Worm (Caenorhabditis elegans) whole organism, L4 larva: ENCODE measurements around the gene ent-2.

Experiments
- D1046.2 ChIP-seq: fragments of 200-800 bp; sonication (Bioruptor generic); IDR thresholded peaks from 2 replicates; pipeline ENCODE4 v1.3.6; 2022; ENCODE audit warnings: missing genetic modification characterization, missing compliant biosample characterization
- R02D3.7 ChIP-seq: fragments of 150-350 bp; sonication (generic microtip); optimal IDR thresholded peaks from 3 replicates; lab custom pipeline; 2014; ENCODE audit warnings: missing biosample characterization, missing genetic modification characterization
- T20F7.1 ChIP-seq: fragments of 200-800 bp; sonication (Bioruptor generic); optimal IDR thresholded peaks from 2 replicates; lab custom pipeline; 2018; ENCODE audit warnings: mild to moderate bottlenecking, missing genetic modification characterization, missing compliant biosample characterization
- aha-1 ChIP-seq: fragments of 150-350 bp; peaks from one replicate; lab custom pipeline; 2014; ENCODE audit warnings: missing biosample characterization, missing genetic modification characterization
- ceh-32 ChIP-seq: sonication (generic microtip); optimal IDR thresholded peaks from 2 replicates; lab custom pipeline; 2016; ENCODE audit warnings: mild to moderate bottlenecking, missing genetic modification characterization, missing compliant biosample characterization; ENCODE audit not compliant: poor library complexity
- ceh-82 ChIP-seq: sonication (generic microtip); optimal IDR thresholded peaks from 2 replicates; lab custom pipeline; 2017; ENCODE audit warnings: missing biosample characterization, missing genetic modification characterization
- ces-1 ChIP-seq: fragments of 150-350 bp; sonication (generic microtip); optimal IDR thresholded peaks from 4 replicates; lab custom pipeline; 2014; ENCODE audit warnings: missing biosample characterization, missing genetic modification reagents, missing genetic modification characterization
- ctbp-1 ChIP-seq: fragments of 200-800 bp; sonication (Bioruptor generic); IDR thresholded peaks from 2 replicates; pipeline ENCODE4 v1.3.6; 2022; ENCODE audit warnings: missing genetic modification reagents, missing genetic modification characterization, missing compliant biosample characterization
- daf-8 ChIP-seq: fragments of 200-800 bp; sonication (Bioruptor generic); IDR thresholded peaks from 2 replicates; pipeline ENCODE4 v1.3.6; 2022; ENCODE audit warnings: missing genetic modification characterization, missing compliant biosample characterization
- dmd-8 ChIP-seq: fragments of 200-800 bp; sonication (Bioruptor generic); IDR thresholded peaks from 2 replicates; pipeline ENCODE4 v1.3.6; 2022; ENCODE audit warnings: missing genetic modification characterization, missing compliant biosample characterization
- dve-1 ChIP-seq: sonication (generic microtip); optimal IDR thresholded peaks from 2 replicates; lab custom pipeline; 2017; ENCODE audit warnings: antibody characterized with exemption, mild to moderate bottlenecking, missing genetic modification characterization, missing compliant biosample characterization; ENCODE audit not compliant: insufficient read depth
- fkh-10 ChIP-seq: fragments of 150-350 bp; optimal IDR thresholded peaks from 2 replicates; lab custom pipeline; 2014; ENCODE audit warnings: missing biosample characterization, missing genetic modification reagents, missing genetic modification characterization
- fos-1 ChIP-seq: fragments of 150-350 bp; optimal IDR thresholded peaks from 2 replicates; lab custom pipeline; 2014; ENCODE audit warnings: missing biosample characterization, missing genetic modification characterization
- hlh-30 ChIP-seq: sonication (generic microtip); optimal IDR thresholded peaks from 2 replicates; lab custom pipeline; 2017; ENCODE audit warnings: antibody characterized with exemption, mild to moderate bottlenecking, missing genetic modification characterization, missing compliant biosample characterization; ENCODE audit not compliant: insufficient read depth
- hmg-1.1 ChIP-seq: fragments of 200-800 bp; sonication (Bioruptor generic); IDR thresholded peaks from 2 replicates; pipeline ENCODE4 v1.3.6; 2022; ENCODE audit warnings: missing genetic modification reagents, missing genetic modification characterization, missing compliant biosample characterization
- jun-1 ChIP-seq: fragments of 150-350 bp; optimal IDR thresholded peaks from 2 replicates; lab custom pipeline; 2014; ENCODE audit warnings: missing biosample characterization, missing genetic modification reagents, missing genetic modification characterization
- lin-1 ChIP-seq: fragments of 200-800 bp; sonication (Bioruptor generic); IDR thresholded peaks from 2 replicates; pipeline ENCODE4 v1.3.6; 2022; ENCODE audit warnings: missing genetic modification reagents, missing genetic modification characterization, missing compliant biosample characterization
- lin-39 ChIP-seq: fragments of 150-350 bp; optimal IDR thresholded peaks from 2 replicates; lab custom pipeline; 2014; ENCODE audit warnings: missing biosample characterization, missing genetic modification reagents, missing genetic modification characterization
- lsy-2 ChIP-seq, 2 experiments: fragments of 150-350 bp in 1 of 2; sonication (generic microtip) in 1 of 2; optimal IDR thresholded peaks; 2 replicates each; lab custom pipeline; 2014 to 2017; ENCODE audit warnings: missing biosample characterization in 2 of 2, missing genetic modification characterization in 2 of 2
- madf-9 ChIP-seq: fragments of 200-800 bp; sonication (Bioruptor generic); conservative IDR thresholded peaks from 2 replicates; pipeline ENCODE4 v1.3.6; 2022; ENCODE audit warnings: missing genetic modification reagents, missing genetic modification characterization, missing compliant biosample characterization
- mdl-1 ChIP-seq, 2 experiments: fragments of 150-350 bp in 1 of 2; sonication (generic microtip) in 1 of 2; optimal IDR thresholded peaks; 2 replicates each; lab custom pipeline; 2014 to 2017; ENCODE audit warnings: missing biosample characterization in 2 of 2, missing genetic modification characterization in 2 of 2
- mep-1 ChIP-seq: fragments of 150-350 bp; sonication (generic microtip); optimal IDR thresholded peaks from 3 replicates; lab custom pipeline; 2014; ENCODE audit warnings: missing biosample characterization, missing genetic modification characterization
- mxl-3 ChIP-seq: fragments of 200-800 bp; sonication (Bioruptor generic); optimal IDR thresholded peaks from 2 replicates; lab custom pipeline; 2018; ENCODE audit warnings: mild to moderate bottlenecking, missing genetic modification characterization, missing compliant biosample characterization
- nhr-10 ChIP-seq: fragments of 150-350 bp; optimal IDR thresholded peaks from 2 replicates; lab custom pipeline; 2014; ENCODE audit warnings: missing biosample characterization, missing genetic modification characterization
- nhr-102 ChIP-seq: sonication (generic microtip); optimal IDR thresholded peaks from 2 replicates; lab custom pipeline; 2016; ENCODE audit warnings: mild to moderate bottlenecking, missing genetic modification characterization, moderate library complexity, missing compliant biosample characterization
- nhr-237 ChIP-seq: sonication (generic microtip); optimal IDR thresholded peaks from 2 replicates; lab custom pipeline; 2017; ENCODE audit warnings: missing biosample characterization, missing genetic modification characterization
- nhr-41 ChIP-seq: fragments of 200-800 bp; sonication (Bioruptor generic); IDR thresholded peaks from 2 replicates; pipeline ENCODE4 v1.3.6; 2022; ENCODE audit warnings: missing genetic modification reagents, missing genetic modification characterization, missing compliant biosample characterization
- php-3 ChIP-seq: fragments of 200-800 bp; sonication (Bioruptor generic); IDR thresholded peaks from 2 replicates; pipeline ENCODE4 v1.3.6; 2022; ENCODE audit warnings: missing genetic modification reagents, missing genetic modification characterization, missing compliant biosample characterization
- pqm-1 ChIP-seq: sonication (generic microtip); optimal IDR thresholded peaks from 2 replicates; lab custom pipeline; 2017; ENCODE audit warnings: missing biosample characterization, missing genetic modification characterization
- rbr-2 ChIP-seq: sonication (generic microtip); optimal IDR thresholded peaks from 2 replicates; lab custom pipeline; 2016; ENCODE audit warnings: missing genotype, missing genetic modification characterization, missing compliant biosample characterization
- sdz-12 ChIP-seq: fragments of 200-800 bp; sonication (Bioruptor generic); optimal IDR thresholded peaks from 2 replicates; lab custom pipeline; 2018; ENCODE audit warnings: mild to moderate bottlenecking, missing genetic modification characterization, missing compliant biosample characterization
- snpc-4 ChIP-seq: fragments of 150-350 bp; optimal IDR thresholded peaks from 2 replicates; lab custom pipeline; 2014; ENCODE audit warnings: missing biosample characterization, missing genetic modification characterization
- spr-1 ChIP-seq: sonication (generic microtip); optimal IDR thresholded peaks from 2 replicates; lab custom pipeline; 2016; ENCODE audit warnings: mild to moderate bottlenecking, missing genetic modification characterization, missing compliant biosample characterization
- spr-3 ChIP-seq: fragments of 200-800 bp; sonication (Bioruptor generic); optimal IDR thresholded peaks from 2 replicates; lab custom pipeline; 2018; ENCODE audit warnings: mild to moderate bottlenecking, missing genetic modification characterization, missing compliant biosample characterization
- unc-130 ChIP-seq: sonication (generic microtip); optimal IDR thresholded peaks from 2 replicates; lab custom pipeline; 2016; ENCODE audit warnings: missing genetic modification reagents, missing genetic modification characterization, missing compliant biosample characterization
- unc-62 ChIP-seq, 3 experiments: fragments of 150-350 bp in 1 of 3; sonication (generic microtip); optimal IDR thresholded peaks in 2 of 3; peaks in 1 of 3; 1 replicate in 1 of 3; 2 replicates in 2 of 3; lab custom pipeline; 2014 to 2017; ENCODE audit warnings: missing biosample characterization in 3 of 3, missing genetic modification characterization in 3 of 3, missing genetic modification reagents in 3 of 3, missing genotype in 1 of 3
- zfp-3 ChIP-seq: fragments of 200-800 bp; sonication (Bioruptor generic); conservative IDR thresholded peaks from 2 replicates; pipeline ENCODE4 v1.3.6; 2022; ENCODE audit warnings: missing genetic modification reagents, missing genetic modification characterization, missing compliant biosample characterization
- ztf-11 ChIP-seq: fragments of 150-350 bp; optimal IDR thresholded peaks from 2 replicates; lab custom pipeline; 2014; ENCODE audit warnings: missing biosample characterization, missing genetic modification characterization

Gene ent-2

DNA sequence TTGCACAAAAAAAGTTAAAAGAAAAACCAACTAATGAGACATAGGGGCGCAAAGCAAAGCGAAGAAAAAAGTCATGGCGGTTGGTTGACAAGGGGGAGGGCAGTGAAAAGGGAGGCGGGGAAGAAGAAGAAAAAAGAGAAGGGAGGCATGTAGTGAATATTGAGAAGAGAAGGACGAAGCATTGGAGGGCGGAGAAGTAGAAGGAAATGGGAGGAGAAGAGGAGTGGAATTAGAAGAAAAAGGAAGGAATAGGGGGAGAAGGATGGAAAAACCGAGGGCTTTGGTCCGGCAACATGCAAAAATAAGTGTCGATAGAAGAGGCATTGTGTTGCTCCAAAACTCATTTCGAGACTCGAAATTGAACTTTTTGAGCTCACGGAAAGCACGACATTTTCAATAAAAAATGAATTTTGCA is 29.9 kb downstream of the ent-2 start (continued):
- TF ChIP-seq pqm-1 (tag; lab: Kevin White, UChicago), result no peak
- TF ChIP-seq snpc-4 (tag; lab: Kevin White, UChicago), result no peak
- TF ChIP-seq zfp-3 (GFP tag; lab: Robert Waterston, UW), result no peak

DNA sequence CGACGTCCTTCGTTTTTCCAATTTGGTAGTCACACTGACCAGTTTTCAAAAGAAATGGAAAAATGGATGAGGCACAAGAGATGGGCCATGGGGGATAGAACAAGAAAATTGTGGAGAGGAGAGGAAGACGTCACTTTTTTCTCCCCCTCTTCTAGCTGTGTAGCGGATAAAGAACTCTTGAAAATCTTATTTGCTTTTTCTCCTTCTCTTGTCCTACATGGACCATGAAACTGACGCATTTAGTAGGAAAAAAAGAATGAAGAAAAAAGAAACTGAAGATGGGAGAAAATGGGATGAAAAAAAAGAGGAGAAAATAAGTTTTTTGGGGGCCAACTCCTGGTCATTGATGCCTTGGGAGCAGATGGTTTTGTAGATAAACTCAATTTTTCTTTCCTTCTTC is 33.1 kb downstream of the ent-2 start:
- TF ChIP-seq hlh-30 (tag; lab: Kevin White, UChicago) (peak; percentile 5), ces-1 (GFP tag; lab: Kevin White, UChicago) (peak; percentile 67), lsy-2 (tag; optimal IDR thresholded peaks at IDR 0.05; lab: Kevin White, UChicago) (peak in 1 of 2 experiments; percentile 46), fkh-10 (GFP tag; lab: Kevin White, UChicago) (peak; percentile 75), unc-62 (GFP tag; optimal IDR thresholded peaks at IDR 0.05 in 1 of 2; lab: Kevin White, UChicago) (peak in 1 of 2 experiments; percentile 82), unc-62 (tag; optimal IDR thresholded peaks at IDR 0.05; lab: Kevin White, UChicago) (no peak), nhr-41 (GFP tag; lab: Robert Waterston, UW) (no peak), fos-1 (no peak), ctbp-1 (GFP tag; lab: Robert Waterston, UW) (peak; percentile 65), mep-1 (peak; percentile 37), ztf-11 (tag; lab: Kevin White, UChicago) (no peak), hmg-1.1 (0 out of 2 replicates have a peak, but pooled peaks have one; percentile 15), dmd-8 (no peak)
- TF ChIP-seq, all 104 proteins: peak for 8

- TF ChIP-seq sdz-12 (no peak), jun-1 (tag; lab: Kevin White, UChicago) (no peak), aha-1 (tag; lab: Kevin White, UChicago) (peak; percentile 34), php-3 (GFP tag; lab: Robert Waterston, UW) (no peak)
- TF ChIP-seq, all 104 proteins: peak for 1
Measured at ce11 chrX:15640603-15641002, 39.7 kb downstream of the ent-2 start, which contains the start of gene K09E9.7. Gene K09E9.7 (plus strand): TSS chrX:15640903.

DNA sequence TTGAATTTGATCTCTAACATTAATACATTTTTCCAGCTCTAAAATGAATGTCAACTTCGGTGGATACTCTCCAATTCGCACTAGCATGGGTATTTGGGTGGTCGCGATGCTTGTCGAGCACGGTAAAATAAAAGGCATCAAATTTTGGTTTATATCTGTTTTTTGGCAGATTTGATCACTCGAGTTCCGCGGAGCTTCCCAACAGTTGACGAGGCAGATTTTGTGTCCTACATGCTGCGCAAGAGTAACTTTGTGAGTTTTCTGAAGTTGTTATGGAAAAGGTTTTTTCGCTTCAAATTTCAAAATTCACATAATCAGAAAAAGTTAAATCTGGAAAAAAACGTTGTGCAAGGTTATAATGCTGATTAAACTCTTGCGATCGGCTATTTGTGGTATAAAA is 40.5 kb downstream of the ent-2 start:
- TF ChIP-seq spr-3 (GFP tag; lab: Kevin White, UChicago), result no peak
- TF ChIP-seq unc-62 (GFP tag; optimal IDR thresholded peaks at IDR 0.05 in 1 of 2; lab: Kevin White, UChicago), result peak in 1 of 2 experiments; percentile 97
- no peak for TF ChIP-seq unc-62 (tag; optimal IDR thresholded peaks at IDR 0.05; lab: Kevin White, UChicago)

DNA sequence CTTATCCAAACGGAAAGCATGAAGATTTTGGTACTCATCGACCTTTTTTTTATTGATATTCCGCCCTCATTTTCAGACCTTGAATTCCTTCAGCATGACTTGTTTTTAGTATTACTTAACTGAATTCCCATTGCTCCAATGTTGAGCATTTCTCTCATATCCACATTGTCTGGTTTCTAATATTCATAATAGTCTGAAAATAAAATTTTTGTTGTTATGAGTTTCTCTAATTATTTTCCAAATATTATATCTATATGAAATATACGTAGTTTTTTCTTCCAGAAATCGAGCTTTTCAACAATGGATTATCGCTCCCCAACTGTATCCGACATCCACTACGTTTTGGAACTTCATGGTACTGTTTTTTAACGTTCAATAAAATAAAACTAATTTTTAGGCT is 41.8 kb downstream of the ent-2 start, which contains the start of gene H08J19.1:
H08J19.1 (plus strand) TSS at position 301 of the 400 bp plus-strand sequence.
- TF ChIP-seq mep-1 (no peak), mxl-3 (no peak), ceh-82 (tag; lab: Kevin White, UChicago) (no peak), mdl-1 (tag; optimal IDR thresholded peaks at IDR 0.05; lab: Kevin White, UChicago) (no peak), ceh-32 (tag; lab: Kevin White, UChicago) (no peak), daf-8 (GFP tag; lab: Robert Waterston, UW) (no peak), nhr-237 (tag; lab: Kevin White, UChicago) (no peak), spr-1 (tag; lab: Kevin White, UChicago) (no peak), unc-130 (GFP tag; lab: Kevin White, UChicago) (no peak), nhr-10 (tag; lab: Kevin White, UChicago) (no peak)
- TF ChIP-seq, all 104 proteins: peak for 0

DNA sequence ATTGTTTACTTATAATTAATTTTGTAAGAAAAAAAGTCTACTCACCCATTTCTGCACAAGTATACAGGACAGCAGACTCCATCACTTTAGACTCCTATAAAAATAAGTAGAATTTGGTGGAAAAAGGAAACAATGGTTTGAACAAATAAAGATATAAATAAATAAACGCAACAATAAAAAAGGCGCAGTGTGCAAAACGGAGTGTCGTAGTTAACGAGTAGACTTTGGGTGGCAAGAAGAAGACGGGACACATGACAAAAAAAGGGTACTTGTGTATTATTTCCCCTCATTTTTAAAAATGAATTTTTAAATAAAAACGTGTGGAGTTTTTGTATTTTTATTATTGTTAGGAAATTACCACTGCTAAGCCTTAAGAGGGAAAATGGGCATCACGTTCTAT is 46.4 kb downstream of the ent-2 start, which contains the start of gene F59D12.5:
F59D12.5 (minus strand) TSS at position 94 of the 400 bp plus-strand sequence.
- TF ChIP-seq T20F7.1 (GFP tag; lab: Kevin White, UChicago), result peak; percentile 92
- TF ChIP-seq lsy-2 (tag; optimal IDR thresholded peaks at IDR 0.05; lab: Kevin White, UChicago), result peak in 1 of 2 experiments; percentile 16
- no peak for TF ChIP-seq sdz-12
- no peak for TF ChIP-seq R02D3.7 (tag; lab: Kevin White, UChicago)
- peak; percentile 67 for TF ChIP-seq hlh-30 (tag; lab: Kevin White, UChicago)
- no peak for TF ChIP-seq rbr-2 (tag; lab: Kevin White, UChicago)
- TF ChIP-seq lin-39 (tag; lab: Kevin White, UChicago), result no peak
- no peak for TF ChIP-seq D1046.2 (GFP tag; lab: Robert Waterston, UW)
- TF ChIP-seq nhr-237 (tag; lab: Kevin White, UChicago), result no peak
- TF ChIP-seq nhr-102 (tag; lab: Kevin White, UChicago), result no peak
- TF ChIP-seq ceh-32 (tag; lab: Kevin White, UChicago), result no peak
- TF ChIP-seq lin-1 (GFP tag; lab: Robert Waterston, UW), result no peak
- no peak for TF ChIP-seq dve-1 (tag; lab: Kevin White, UChicago)
- TF ChIP-seq madf-9, result no peak
- TF ChIP-seq, all 104 proteins: peak for 3
